Worm (Caenorhabditis elegans) whole organism, L4 larva: ENCODE data around the gene nstp-5.
A peak's percentile ranks its signal among the peaks of the same experiment; 100 is the strongest.

ENCODE experiments used
- F44E2.7 ChIP-seq: fragments of 200-800 bp; sonication (Bioruptor generic); IDR thresholded peaks from 2 replicates; pipeline ENCODE4 v2.1.2; 2022; ENCODE audit warnings: missing genetic modification characterization, missing compliant biosample characterization
- F49E8.2 ChIP-seq: sonication (generic microtip); optimal IDR thresholded peaks from 2 replicates; lab custom pipeline; 2016; ENCODE audit warnings: missing compliant biosample characterization, mild to moderate bottlenecking, missing genetic modification characterization, borderline replicate concordance
- Y48G9A.11 ChIP-seq: fragments of 200-800 bp; sonication (Bioruptor generic); IDR thresholded peaks from 2 replicates; pipeline ENCODE4 v1.3.6; 2022; ENCODE audit warnings: missing genetic modification reagents, missing genetic modification characterization, missing compliant biosample characterization
- Y75B8A.6 ChIP-seq: fragments of 200-800 bp; sonication (Bioruptor generic); IDR thresholded peaks from 2 replicates; pipeline ENCODE4 v1.3.6; 2022; ENCODE audit warnings: missing genetic modification reagents, missing genetic modification characterization, missing compliant biosample characterization
- ZK546.5 ChIP-seq, 2 experiments: sonication (generic microtip); optimal IDR thresholded peaks; 2 replicates each; lab custom pipeline; 2017; ENCODE audit warnings: missing biosample characterization in 2 of 2, missing genetic modification characterization in 2 of 2
- ceh-62 ChIP-seq: sonication (generic microtip); optimal IDR thresholded peaks from 2 replicates; lab custom pipeline; 2017; ENCODE audit warnings: missing biosample characterization, missing genetic modification characterization
- ceh-82 ChIP-seq: sonication (generic microtip); optimal IDR thresholded peaks from 2 replicates; lab custom pipeline; 2017; ENCODE audit warnings: missing biosample characterization, missing genetic modification characterization
- ces-1 ChIP-seq: fragments of 150-350 bp; sonication (generic microtip); optimal IDR thresholded peaks from 4 replicates; lab custom pipeline; 2014; ENCODE audit warnings: missing biosample characterization, missing genetic modification reagents, missing genetic modification characterization
- daf-16 ChIP-seq, 3 experiments: sonication (generic microtip); optimal IDR thresholded peaks; 2 replicates each; lab custom pipeline; 2016 to 2017; ENCODE audit warnings: missing genetic modification characterization in 3 of 3, missing genetic modification reagents in 3 of 3, mild to moderate bottlenecking in 2 of 3, missing compliant biosample characterization in 2 of 3, missing biosample characterization in 1 of 3, moderate library complexity in 1 of 3
- daf-19 ChIP-seq: fragments of 200-800 bp; sonication (Bioruptor generic); conservative IDR thresholded peaks from 2 replicates; pipeline ENCODE4 v1.3.6; 2022; ENCODE audit warnings: missing genetic modification characterization, missing compliant biosample characterization
- dmd-6 ChIP-seq: fragments of 200-800 bp; sonication (Bioruptor generic); IDR thresholded peaks from 2 replicates; pipeline ENCODE4 v1.3.6; 2022; ENCODE audit warnings: missing genetic modification reagents, missing genetic modification characterization, missing compliant biosample characterization
- dmd-8 ChIP-seq: fragments of 200-800 bp; sonication (Bioruptor generic); IDR thresholded peaks from 2 replicates; pipeline ENCODE4 v1.3.6; 2022; ENCODE audit warnings: missing genetic modification characterization, missing compliant biosample characterization
- dpl-1 ChIP-seq: fragments of 150-350 bp; optimal IDR thresholded peaks from 2 replicates; lab custom pipeline; 2014; ENCODE audit warnings: missing biosample characterization, missing genetic modification reagents, missing genetic modification characterization
- egl-27 ChIP-seq: sonication (generic microtip); optimal IDR thresholded peaks from 3 replicates; lab custom pipeline; 2017; ENCODE audit warnings: missing biosample characterization, missing genetic modification reagents, missing genetic modification characterization
- hlh-11 ChIP-seq: fragments of 200-800 bp; sonication (Bioruptor generic); optimal IDR thresholded peaks from 2 replicates; lab custom pipeline; 2018; ENCODE audit warnings: mild to moderate bottlenecking, missing genetic modification characterization, missing compliant biosample characterization
- hmg-1.1 ChIP-seq: fragments of 200-800 bp; sonication (Bioruptor generic); IDR thresholded peaks from 2 replicates; pipeline ENCODE4 v1.3.6; 2022; ENCODE audit warnings: missing genetic modification reagents, missing genetic modification characterization, missing compliant biosample characterization
- jun-1 ChIP-seq: fragments of 150-350 bp; optimal IDR thresholded peaks from 2 replicates; lab custom pipeline; 2014; ENCODE audit warnings: missing biosample characterization, missing genetic modification reagents, missing genetic modification characterization
- lim-7 ChIP-seq: fragments of 200-800 bp; sonication (Bioruptor generic); IDR thresholded peaks from 2 replicates; pipeline ENCODE4 v1.3.6; 2022; ENCODE audit warnings: missing genetic modification characterization, missing compliant biosample characterization
- lin-15B ChIP-seq: fragments of 150-350 bp; sonication (generic microtip); optimal IDR thresholded peaks from 3 replicates; lab custom pipeline; 2014; ENCODE audit warnings: missing biosample characterization, missing genetic modification characterization
- lin-38 ChIP-seq: fragments of 200-800 bp; sonication (Bioruptor generic); IDR thresholded peaks from 2 replicates; pipeline ENCODE4 v1.3.6; 2022; ENCODE audit warnings: missing genetic modification reagents, missing genetic modification characterization, missing compliant biosample characterization
- lin-39 ChIP-seq: fragments of 150-350 bp; optimal IDR thresholded peaks from 2 replicates; lab custom pipeline; 2014; ENCODE audit warnings: missing biosample characterization, missing genetic modification reagents, missing genetic modification characterization
- madf-9 ChIP-seq: fragments of 200-800 bp; sonication (Bioruptor generic); conservative IDR thresholded peaks from 2 replicates; pipeline ENCODE4 v1.3.6; 2022; ENCODE audit warnings: missing genetic modification reagents, missing genetic modification characterization, missing compliant biosample characterization
- mes-2 ChIP-seq: sonication (generic microtip); optimal IDR thresholded peaks from 2 replicates; lab custom pipeline; 2016; ENCODE audit warnings: missing genotype, mild to moderate bottlenecking, missing genetic modification characterization, missing compliant biosample characterization; ENCODE audit not compliant: poor library complexity, severe bottlenecking
- mxl-2 ChIP-seq: fragments of 200-800 bp; sonication (Bioruptor generic); conservative IDR thresholded peaks from 2 replicates; pipeline ENCODE4 v1.3.6; 2022; ENCODE audit warnings: missing genetic modification reagents, missing genetic modification characterization, missing compliant biosample characterization
- mxl-3 ChIP-seq: fragments of 200-800 bp; sonication (Bioruptor generic); optimal IDR thresholded peaks from 2 replicates; lab custom pipeline; 2018; ENCODE audit warnings: mild to moderate bottlenecking, missing genetic modification characterization, missing compliant biosample characterization
- nhr-10 ChIP-seq: fragments of 150-350 bp; optimal IDR thresholded peaks from 2 replicates; lab custom pipeline; 2014; ENCODE audit warnings: missing biosample characterization, missing genetic modification characterization
- nhr-102 ChIP-seq: sonication (generic microtip); optimal IDR thresholded peaks from 2 replicates; lab custom pipeline; 2016; ENCODE audit warnings: mild to moderate bottlenecking, missing genetic modification characterization, moderate library complexity, missing compliant biosample characterization
- nhr-11 ChIP-seq: fragments of 150-350 bp; optimal IDR thresholded peaks from 2 replicates; lab custom pipeline; 2014; ENCODE audit warnings: missing biosample characterization, missing genetic modification characterization
- nhr-237 ChIP-seq: sonication (generic microtip); optimal IDR thresholded peaks from 2 replicates; lab custom pipeline; 2017; ENCODE audit warnings: missing biosample characterization, missing genetic modification characterization
- nhr-28 ChIP-seq: fragments of 150-350 bp; optimal IDR thresholded peaks from 2 replicates; lab custom pipeline; 2014; ENCODE audit warnings: missing biosample characterization, missing genetic modification characterization
- nhr-42 ChIP-seq: fragments of 200-800 bp; sonication (Bioruptor generic); IDR thresholded peaks from 2 replicates; pipeline ENCODE4 v1.3.6; 2022; ENCODE audit warnings: missing genetic modification characterization, missing compliant biosample characterization
- nhr-6 ChIP-seq: fragments of 150-350 bp; optimal IDR thresholded peaks from 2 replicates; lab custom pipeline; 2014; ENCODE audit warnings: missing biosample characterization, missing genetic modification characterization
- nhr-77 ChIP-seq: fragments of 150-350 bp; optimal IDR thresholded peaks from 2 replicates; lab custom pipeline; 2014; ENCODE audit warnings: missing biosample characterization, missing genetic modification characterization
- pqm-1 ChIP-seq: sonication (generic microtip); optimal IDR thresholded peaks from 2 replicates; lab custom pipeline; 2017; ENCODE audit warnings: missing biosample characterization, missing genetic modification characterization
- rbr-2 ChIP-seq: sonication (generic microtip); optimal IDR thresholded peaks from 2 replicates; lab custom pipeline; 2016; ENCODE audit warnings: missing genotype, missing genetic modification characterization, missing compliant biosample characterization
- set-16 ChIP-seq: fragments of 200-800 bp; sonication (Bioruptor generic); IDR thresholded peaks from 2 replicates; pipeline ENCODE4 v1.3.6; 2022; ENCODE audit warnings: missing genetic modification reagents, missing genetic modification characterization, missing compliant biosample characterization
- skn-1 ChIP-seq: fragments of 150-350 bp; optimal IDR thresholded peaks from 2 replicates; lab custom pipeline; 2014; ENCODE audit warnings: missing biosample characterization, missing genetic modification characterization
- snpc-1.2 ChIP-seq: fragments of 200-800 bp; sonication (Bioruptor generic); IDR thresholded peaks from 2 replicates; pipeline ENCODE4 v1.3.6; 2022; ENCODE audit warnings: missing genetic modification reagents, missing genetic modification characterization, missing compliant biosample characterization
- tag-97 ChIP-seq: fragments of 200-800 bp; sonication (Bioruptor generic); IDR thresholded peaks from 2 replicates; pipeline ENCODE4 v1.3.6; 2022; ENCODE audit warnings: missing genetic modification characterization, missing compliant biosample characterization
- tra-1 ChIP-seq: fragments of 200-800 bp; sonication (Bioruptor generic); IDR thresholded peaks from 2 replicates; pipeline ENCODE4 v1.3.6; 2022; ENCODE audit warnings: missing genetic modification reagents, missing genetic modification characterization, missing compliant biosample characterization
- unc-62 ChIP-seq, 3 experiments: fragments of 150-350 bp in 1 of 3; sonication (generic microtip); optimal IDR thresholded peaks in 2 of 3; peaks in 1 of 3; 1 replicate in 1 of 3; 2 replicates in 2 of 3; lab custom pipeline; 2014 to 2017; ENCODE audit warnings: missing biosample characterization in 3 of 3, missing genetic modification characterization in 3 of 3, missing genetic modification reagents in 3 of 3, missing genotype in 1 of 3
- vab-7 ChIP-seq: fragments of 200-800 bp; sonication (Bioruptor generic); IDR thresholded peaks from 2 replicates; pipeline ENCODE4 v1.3.6; 2022; ENCODE audit warnings: missing genetic modification reagents, missing genetic modification characterization, missing compliant biosample characterization
- zfp-2 ChIP-seq: sonication (generic microtip); optimal IDR thresholded peaks from 2 replicates; lab custom pipeline; 2016; ENCODE audit warnings: mild to moderate bottlenecking, missing genetic modification characterization, missing compliant biosample characterization
- zfp-3 ChIP-seq: fragments of 200-800 bp; sonication (Bioruptor generic); conservative IDR thresholded peaks from 2 replicates; pipeline ENCODE4 v1.3.6; 2022; ENCODE audit warnings: missing genetic modification reagents, missing genetic modification characterization, missing compliant biosample characterization
- zip-2 ChIP-seq: fragments of 150-350 bp; optimal IDR thresholded peaks from 2 replicates; lab custom pipeline; 2014; ENCODE audit warnings: missing biosample characterization, missing genetic modification characterization

The nstp-5 gene

ce11 chrIV:12854372-12855114 is 805 bp upstream of the nstp-5 start (continued):
- 0 out of 2 replicates have a peak, but pooled peaks have one; percentile 19 for TF ChIP-seq dmd-6 (GFP tag; lab: Robert Waterston, UW)
- TF ChIP-seq rbr-2 (tag; lab: Kevin White, UChicago): no peak
- TF ChIP-seq jun-1: no peak
- TF ChIP-seq nhr-42 (GFP tag; lab: Robert Waterston, UW): no peak
- no peak for TF ChIP-seq ZK546.5 (tag; optimal IDR thresholded peaks at IDR 0.05; lab: Kevin White, UChicago)
- no peak for TF ChIP-seq mxl-2 (GFP tag; lab: Robert Waterston, UW)
- TF ChIP-seq madf-9 (GFP tag; lab: Robert Waterston, UW): no peak

ce11 chrIV:12859797-12860196 is 4.4 kb downstream of the nstp-5 start, which contains the start of gene gcy-18:
TSS of gene gcy-18 (plus strand) at chrIV:12860097.
- peak in 1 of 2 experiments; percentile 77 for TF ChIP-seq unc-62 (GFP tag; optimal IDR thresholded peaks at IDR 0.05 in 1 of 2; lab: Kevin White, UChicago)
- no peak for TF ChIP-seq unc-62 (tag; optimal IDR thresholded peaks at IDR 0.05; lab: Kevin White, UChicago)
- no peak for TF ChIP-seq Y48G9A.11 (GFP tag; lab: Robert Waterston, UW)

ce11 chrIV:12865884-12866283 is 10.5 kb downstream of the nstp-5 start, which contains the start of gene clec-186:
TSS of gene clec-186 (plus strand) at chrIV:12866109.
- TF ChIP-seq snpc-1.2 (GFP tag; lab: Robert Waterston, UW): no peak
- TF ChIP-seq lin-38 (GFP tag; lab: Robert Waterston, UW): no peak
- no peak for TF ChIP-seq daf-16 (GFP tag; optimal IDR thresholded peaks at IDR 0.05; lab: Kevin White, UChicago)
- no peak for TF ChIP-seq daf-16 (tag; optimal IDR thresholded peaks at IDR 0.05; lab: Kevin White, UChicago)
- TF ChIP-seq zfp-3 (GFP tag; lab: Robert Waterston, UW): no peak
- TF ChIP-seq skn-1 (tag; lab: Kevin White, UChicago): no peak
- TF ChIP-seq hlh-11 (tag; lab: Kevin White, UChicago): peak; percentile 72
- peak; percentile 84 for TF ChIP-seq pqm-1 (tag; lab: Kevin White, UChicago)
- no peak for TF ChIP-seq jun-1
- TF ChIP-seq F49E8.2 (tag; lab: Kevin White, UChicago): no peak
- TF ChIP-seq egl-27 (tag; lab: Kevin White, UChicago): no peak
- TF ChIP-seq Y48G9A.11 (GFP tag; lab: Robert Waterston, UW): no peak
- TF ChIP-seq dpl-1: no peak
- TF ChIP-seq mes-2 (tag; lab: Kevin White, UChicago): no peak
- no peak for TF ChIP-seq daf-19 (GFP tag; lab: Robert Waterston, UW)
- TF ChIP-seq ZK546.5 (tag; optimal IDR thresholded peaks at IDR 0.05; lab: Kevin White, UChicago): no peak
- peak; percentile 29 for TF ChIP-seq nhr-6 (tag; lab: Kevin White, UChicago)
- no peak for TF ChIP-seq zfp-2 (tag; lab: Kevin White, UChicago)
- no peak for TF ChIP-seq dmd-8 (GFP tag; lab: Robert Waterston, UW)
- no peak for TF ChIP-seq nhr-11 (tag; lab: Kevin White, UChicago)
- TF ChIP-seq lim-7 (GFP tag; lab: Robert Waterston, UW): no peak
- no peak for TF ChIP-seq ceh-62
- TF ChIP-seq nhr-28 (tag; lab: Kevin White, UChicago): peak; percentile 77
- no peak for TF ChIP-seq lin-39 (tag; lab: Kevin White, UChicago)
- TF ChIP-seq nhr-77: peak; percentile 38
- no peak for TF ChIP-seq hmg-1.1 (GFP tag; lab: Robert Waterston, UW)
- TF ChIP-seq nhr-237: no peak
- no peak for TF ChIP-seq F44E2.7 (GFP tag; lab: Robert Waterston, UW)
- TF ChIP-seq nhr-102 (tag; lab: Kevin White, UChicago): no peak
- TF ChIP-seq vab-7 (GFP tag; lab: Robert Waterston, UW): no peak
- TF ChIP-seq unc-62 (GFP tag; optimal IDR thresholded peaks at IDR 0.05 in 1 of 2; lab: Kevin White, UChicago): peak in 1 of 2 experiments; percentile 85
- TF ChIP-seq unc-62 (tag; optimal IDR thresholded peaks at IDR 0.05; lab: Kevin White, UChicago): no peak
- no peak for TF ChIP-seq mxl-3 (GFP tag; lab: Kevin White, UChicago)
- TF ChIP-seq nhr-10: no peak
- no peak for TF ChIP-seq lin-15B
- no peak for TF ChIP-seq set-16 (GFP tag; lab: Robert Waterston, UW)
- no peak for TF ChIP-seq tag-97 (GFP tag; lab: Robert Waterston, UW)
- TF ChIP-seq tra-1: peak; percentile 36; the same call in 1 of the 2 replicates
- TF ChIP-seq ces-1: no peak
- no peak for TF ChIP-seq zip-2 (tag; lab: Kevin White, UChicago)
- TF ChIP-seq ceh-82: no peak
- TF ChIP-seq Y75B8A.6: no peak
